Worm (Caenorhabditis elegans): ENCODE data around the gene madd-3.

DNA sequence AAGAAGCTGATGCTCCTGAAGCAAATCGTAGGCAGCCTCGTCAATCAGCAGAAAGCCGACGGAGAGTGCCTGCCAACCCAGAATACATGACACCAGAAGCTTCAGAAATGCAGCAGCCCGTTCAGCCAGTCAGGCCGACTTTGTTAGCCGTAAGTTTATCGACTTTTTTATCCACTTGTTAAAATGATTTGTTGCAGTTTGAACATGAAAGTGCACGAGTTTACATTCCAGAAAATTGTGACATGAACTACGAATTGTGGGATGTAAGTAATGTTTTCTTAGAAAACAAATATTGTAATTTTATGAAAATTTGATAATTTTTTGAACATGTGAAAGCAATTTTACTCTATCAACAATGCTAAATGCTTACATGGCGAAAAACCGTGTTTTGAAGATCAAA is 56.3 kb downstream of the madd-3 start:
- TF ChIP-seq egl-27 (tag; optimal IDR thresholded peaks at IDR 0.05): no peak
- TF ChIP-seq snpc-4 (tag; optimal IDR thresholded peaks at IDR 0.05): no peak
- no peak for TF ChIP-seq nhr-77 (tag; optimal IDR thresholded peaks at IDR 0.05)
- TF ChIP-seq ama-1 (optimal IDR thresholded peaks at IDR 0.05): no peak
